Worm (Caenorhabditis elegans): ENCODE results near the gene zip-3.

DNA sequence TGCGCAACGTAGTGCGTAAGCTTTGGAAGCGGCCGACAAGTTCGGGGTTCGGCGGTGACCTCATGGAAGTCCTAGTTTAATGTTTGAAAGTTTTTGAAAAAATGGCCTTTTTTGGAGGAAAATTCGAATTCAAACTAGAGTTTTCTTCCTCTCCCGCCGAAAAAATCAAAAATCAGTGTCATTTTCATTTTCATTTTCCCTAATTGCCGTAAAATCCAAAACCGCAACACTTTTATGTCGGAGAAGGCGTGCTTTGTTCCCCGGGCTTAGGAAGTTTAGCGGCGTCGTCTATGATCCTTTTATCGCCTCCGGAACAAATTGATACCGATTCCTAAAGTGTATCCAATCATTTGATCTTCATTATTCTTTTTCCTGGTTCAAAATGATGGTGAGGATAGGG is 32.3 kb downstream of the zip-3 start, which contains the start of gene mltn-5:
- TF ChIP-seq pqm-1 (tag; optimal IDR thresholded peaks at IDR 0.05), result no peak
- no peak for TF ChIP-seq fkh-10 (GFP tag; optimal IDR thresholded peaks at IDR 0.05)
- no peak for TF ChIP-seq pat-9 (tag; optimal IDR thresholded peaks at IDR 0.05)
- no peak for TF ChIP-seq C08G9.2 (tag; optimal IDR thresholded peaks at IDR 0.05)

Measured in whole organism, late embryonic.